Worm (Caenorhabditis elegans) whole organism, mixed stage, embryonic: ENCODE data around the gene zipt-2.1.

Experiments
- M03D4.4 ChIP-seq: sonication (generic microtip); optimal IDR thresholded peaks from 2 replicates; lab custom pipeline; 2017; ENCODE audit warnings: mild to moderate bottlenecking, missing genetic modification characterization, missing compliant biosample characterization
- snpc-4 ChIP-seq: fragments of 150-350 bp; optimal IDR thresholded peaks from 2 replicates; lab custom pipeline; 2014; ENCODE audit warnings: missing biosample characterization, missing genetic modification characterization
- tbx-8 ChIP-seq: fragments of 200-800 bp; sonication (Bioruptor generic); optimal IDR thresholded peaks from 2 replicates; lab custom pipeline; 2018; ENCODE audit warnings: mild to moderate bottlenecking, missing genetic modification characterization, moderate library complexity, missing compliant biosample characterization
- unc-39 ChIP-seq: fragments of 150-350 bp; optimal IDR thresholded peaks from 2 replicates; lab custom pipeline; 2014; ENCODE audit warnings: missing biosample characterization, missing genetic modification characterization

ce11 chrIV:10798604-10799003, 850 bp upstream of the zipt-2.1 start:
- TF ChIP-seq tbx-8 (no peak), M03D4.4 (tag; lab: Kevin White, UChicago) (no peak), unc-39 (tag; lab: Kevin White, UChicago) (no peak), snpc-4 (tag; lab: Kevin White, UChicago) (no peak)
